Fruit fly (Drosophila melanogaster): Measurements from ENCODE around the gene GIIIspla2.

The GIIIspla2 gene

DNA sequence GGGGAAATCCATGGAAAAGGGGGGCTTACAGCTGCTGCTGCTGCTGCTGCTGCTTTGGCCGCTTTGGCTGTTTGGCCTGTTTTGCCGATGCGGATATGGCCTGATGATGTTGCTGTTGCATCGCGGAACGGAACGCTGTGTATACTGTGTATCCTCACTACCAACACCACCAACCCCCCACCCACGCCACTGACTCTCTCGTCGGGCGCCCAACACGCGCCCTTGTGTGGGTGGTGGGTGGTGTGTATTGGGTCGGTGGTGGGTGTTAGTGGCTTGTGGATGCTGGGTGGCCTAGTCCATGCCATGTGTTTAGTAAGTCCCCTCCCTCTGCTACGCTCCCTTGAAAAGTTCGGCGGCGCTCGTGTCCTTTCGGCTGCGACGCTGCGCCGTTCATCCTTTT is 20.3 kb downstream of the GIIIspla2 start:
- TF ChIP-seq CG10348 (GFP tag; IDR thresholded peaks at IDR 0.05) (no peak), Pif1A (GFP tag; optimal IDR thresholded peaks at IDR 0.05) (no peak), CG12605 (GFP tag; IDR thresholded peaks at IDR 0.05) (peak; percentile 15; the same call in 1 of the 2 replicates), CG32121 (GFP tag; IDR thresholded peaks at IDR 0.05) (no peak), CG13204 (GFP tag; optimal IDR thresholded peaks at IDR 0.05) (peak; percentile 85), Pif1B (GFP tag; optimal IDR thresholded peaks at IDR 0.05) (no peak), EcR (GFP tag; optimal IDR thresholded peaks at IDR 0.05) (no peak), CG34367 (tag; optimal IDR thresholded peaks at IDR 0.05) (no peak), rn (GFP tag; IDR thresholded peaks at IDR 0.05) (no peak), fd96Ca (GFP tag; IDR thresholded peaks at IDR 0.05) (peak; percentile 11; the same call in 1 of the 3 replicates)

DNA sequence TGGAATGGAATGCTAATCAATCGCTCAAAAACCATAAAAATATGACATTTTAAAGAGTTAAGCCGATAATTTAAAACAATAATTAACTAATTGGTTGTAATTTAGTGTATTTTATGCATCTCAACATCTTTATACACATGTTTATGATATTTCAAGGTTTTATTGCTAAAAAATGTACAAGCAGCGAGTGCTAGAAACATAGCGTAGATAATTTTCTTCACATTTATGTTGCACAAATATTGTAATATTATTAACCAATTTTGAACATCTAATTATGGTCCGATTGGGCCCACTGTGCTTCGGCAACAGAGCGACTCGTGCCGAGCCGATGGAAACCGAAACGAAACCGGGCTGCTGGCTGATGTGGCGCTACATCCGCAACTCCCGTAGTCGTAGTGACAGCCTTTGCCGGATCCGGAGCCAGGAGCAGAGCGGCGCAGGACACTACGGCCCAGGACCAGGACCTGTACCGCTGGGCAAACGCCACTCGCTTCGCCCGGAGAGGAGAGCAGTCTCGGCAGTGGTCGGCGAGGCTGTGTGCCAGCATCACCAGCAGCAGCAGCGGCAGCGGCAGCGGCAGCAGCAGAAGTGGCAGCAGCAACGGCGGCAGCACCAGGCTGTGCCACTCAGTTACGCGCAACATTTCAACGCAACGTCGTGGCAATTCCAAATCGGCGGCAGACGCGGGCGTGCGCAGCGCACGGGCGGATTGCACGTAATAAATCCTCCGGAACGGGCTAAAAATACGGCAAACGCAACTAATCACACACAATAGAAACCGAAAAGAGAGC is 20.9 kb downstream of the GIIIspla2 start, which contains the start of gene sdt:
sdt (plus strand) TSS at position 385 of the 791 bp plus-strand sequence.
- TF ChIP-seq CG13204 (GFP tag; optimal IDR thresholded peaks at IDR 0.05) (peak; percentile 69), rn (GFP tag; IDR thresholded peaks at IDR 0.05) (no peak), CG10348 (GFP tag; IDR thresholded peaks at IDR 0.05) (no peak), CG8159 (tag; optimal IDR thresholded peaks at IDR 0.05) (peak; percentile 20), Pif1B (GFP tag; optimal IDR thresholded peaks at IDR 0.05) (no peak)

DNA sequence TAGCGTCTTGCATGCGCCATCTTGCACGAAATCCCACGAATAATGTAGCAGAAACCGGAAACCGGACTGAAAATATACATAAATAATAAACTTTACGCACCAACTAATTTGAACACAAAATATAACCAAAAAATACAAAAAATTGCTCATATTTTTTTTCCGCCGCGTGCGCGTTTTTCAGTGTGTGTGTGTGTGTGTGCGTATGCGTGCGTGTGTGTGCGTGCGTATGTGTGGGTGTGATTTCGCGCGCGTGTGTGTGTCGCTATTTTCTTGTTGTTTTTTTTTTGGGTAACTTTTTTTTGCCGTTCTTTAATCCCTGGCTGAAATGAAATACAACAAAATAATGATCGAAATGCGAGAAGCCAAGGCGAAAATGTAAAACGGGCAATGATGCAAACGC is 21.6 kb downstream of the GIIIspla2 start:
- TF ChIP-seq rn (GFP tag; IDR thresholded peaks at IDR 0.05) = no peak
- no peak for TF ChIP-seq Pif1A (GFP tag; optimal IDR thresholded peaks at IDR 0.05)
- no peak for TF ChIP-seq fd96Ca (GFP tag; IDR thresholded peaks at IDR 0.05)
- TF ChIP-seq CG17806 (tag; optimal IDR thresholded peaks at IDR 0.05) = no peak
- TF ChIP-seq CG14655 (GFP tag; optimal IDR thresholded peaks at IDR 0.05) = no peak
- no peak for TF ChIP-seq CG32121 (GFP tag; IDR thresholded peaks at IDR 0.05)
- no peak for TF ChIP-seq EcR (GFP tag; optimal IDR thresholded peaks at IDR 0.05)
- no peak for TF ChIP-seq Pif1B (GFP tag; optimal IDR thresholded peaks at IDR 0.05)
- no peak for TF ChIP-seq CG13204 (GFP tag; optimal IDR thresholded peaks at IDR 0.05)
- no peak for TF ChIP-seq CG10348 (GFP tag; IDR thresholded peaks at IDR 0.05)

DNA sequence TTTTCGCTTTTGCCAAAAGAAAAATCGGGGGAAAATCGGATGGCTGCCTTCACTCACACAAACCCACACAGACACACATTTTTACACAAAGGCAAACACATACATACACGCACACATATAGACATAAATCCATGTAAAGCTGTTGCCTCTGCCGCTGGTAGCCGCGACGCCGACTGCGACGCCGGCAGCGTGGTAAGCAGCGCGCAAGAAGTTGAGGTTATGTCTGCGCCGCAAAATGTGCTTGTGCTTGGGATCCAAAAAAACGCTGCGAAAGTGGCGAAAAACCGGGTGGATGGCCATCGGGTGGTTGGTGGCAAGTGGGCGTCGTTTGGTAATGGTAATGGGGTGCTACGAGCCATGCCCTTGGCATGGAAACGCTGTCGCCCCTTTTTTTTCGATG is 22.4 kb downstream of the GIIIspla2 start:
- no peak for TF ChIP-seq CG10348 (GFP tag; IDR thresholded peaks at IDR 0.05)
- no peak for TF ChIP-seq gl (tag; optimal IDR thresholded peaks at IDR 0.05)
- no peak for TF ChIP-seq EcR (GFP tag; optimal IDR thresholded peaks at IDR 0.05)
- TF ChIP-seq D1 (tag; optimal IDR thresholded peaks at IDR 0.05) = no peak
- no peak for TF ChIP-seq CG12605 (GFP tag; IDR thresholded peaks at IDR 0.05)
- TF ChIP-seq CG15710 (tag; optimal IDR thresholded peaks at IDR 0.05) = no peak
- TF ChIP-seq CG32121 (GFP tag; IDR thresholded peaks at IDR 0.05) = no peak
- TF ChIP-seq rn (GFP tag; IDR thresholded peaks at IDR 0.05) = no peak
- TF ChIP-seq CG13204 (GFP tag; optimal IDR thresholded peaks at IDR 0.05) = no peak
- no peak for TF ChIP-seq CG14655 (GFP tag; optimal IDR thresholded peaks at IDR 0.05)
- no peak for TF ChIP-seq CG8159 (tag; optimal IDR thresholded peaks at IDR 0.05)
- TF ChIP-seq Snoo (tag; optimal IDR thresholded peaks at IDR 0.05) = no peak
- TF ChIP-seq CG17806 (tag; optimal IDR thresholded peaks at IDR 0.05) = no peak
- TF ChIP-seq Pif1B (GFP tag; optimal IDR thresholded peaks at IDR 0.05) = no peak
- no peak for TF ChIP-seq CG4496 (GFP tag; IDR thresholded peaks at IDR 0.05)
- TF ChIP-seq CG8301 (tag; optimal IDR thresholded peaks at IDR 0.05) = no peak

DNA sequence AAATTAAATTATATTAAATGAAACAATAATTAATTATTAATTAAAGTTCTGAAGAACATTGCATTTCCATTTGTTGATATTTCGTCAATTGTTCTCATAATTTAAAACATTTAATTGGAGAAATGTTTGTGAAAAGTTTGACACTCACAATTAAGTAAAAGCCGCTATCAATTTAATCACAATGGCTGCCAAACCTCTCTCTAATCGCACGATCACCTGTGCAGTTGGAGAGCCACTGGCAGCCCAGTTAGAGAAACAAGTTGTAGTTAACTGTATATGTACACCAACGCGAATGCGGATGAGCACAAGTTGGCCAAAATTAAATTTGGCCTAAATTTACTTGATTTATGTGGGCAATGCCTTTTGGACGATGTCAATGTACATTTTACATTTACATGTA is 34.8 kb downstream of the GIIIspla2 start:
- TF ChIP-seq CG14655 (GFP tag; optimal IDR thresholded peaks at IDR 0.05) (no peak), rn (GFP tag; IDR thresholded peaks at IDR 0.05) (no peak), gl (tag; optimal IDR thresholded peaks at IDR 0.05) (no peak), CG4496 (GFP tag; IDR thresholded peaks at IDR 0.05) (no peak)

DNA sequence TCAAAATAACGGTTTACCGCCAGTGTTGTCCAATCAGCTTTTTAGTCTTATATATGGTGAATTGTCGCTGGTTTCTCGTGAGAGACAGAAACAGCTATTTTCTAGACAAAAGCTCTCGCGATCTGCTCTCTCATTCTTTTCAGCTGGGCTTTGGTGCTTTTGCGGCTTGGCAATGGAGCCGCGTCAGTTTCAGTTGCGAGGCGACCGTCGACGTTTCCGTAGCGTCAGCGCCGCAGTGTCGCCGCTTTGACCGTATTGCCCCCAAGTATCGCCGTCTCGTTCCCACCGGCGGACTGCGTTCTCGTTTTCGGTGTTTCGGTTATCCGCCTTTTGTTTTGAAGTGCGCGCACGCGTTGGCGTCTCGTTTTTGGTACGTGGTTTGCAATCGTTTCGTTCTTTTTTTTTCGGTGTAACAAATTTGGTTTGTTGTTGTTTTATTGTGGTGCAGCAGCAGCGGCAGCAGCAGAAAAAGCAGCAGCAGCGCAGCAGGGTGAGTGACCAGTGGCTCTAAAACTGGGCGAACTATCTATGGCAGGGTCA is 35.7 kb downstream of the GIIIspla2 start:
- peak; percentile 95 for TF ChIP-seq CG13204 (GFP tag; optimal IDR thresholded peaks at IDR 0.05)
- TF ChIP-seq CG32121 (GFP tag; IDR thresholded peaks at IDR 0.05) = peak; percentile 59
- TF ChIP-seq gl (tag; optimal IDR thresholded peaks at IDR 0.05) = no peak
- peak; percentile 62; the same call in 1 of the 2 replicates for TF ChIP-seq Ets98B (GFP tag; IDR thresholded peaks at IDR 0.05)
- TF ChIP-seq fd96Ca (GFP tag; IDR thresholded peaks at IDR 0.05) = 0 out of 3 replicates have a peak, but pooled peaks have one; percentile 43
- 0 out of 3 replicates have a peak, but pooled peaks have one; percentile 60 for TF ChIP-seq CG4496 (GFP tag; IDR thresholded peaks at IDR 0.05)
- TF ChIP-seq CG17806 (tag; optimal IDR thresholded peaks at IDR 0.05) = no peak
- TF ChIP-seq Snoo (tag; optimal IDR thresholded peaks at IDR 0.05) = peak; percentile 6
- no peak for TF ChIP-seq CG8301 (tag; optimal IDR thresholded peaks at IDR 0.05)
- TF ChIP-seq CG12605 (GFP tag; IDR thresholded peaks at IDR 0.05) = peak; percentile 44; the same call in 1 of the 2 replicates
- TF ChIP-seq EcR (GFP tag; optimal IDR thresholded peaks at IDR 0.05) = peak; percentile 68
- TF ChIP-seq CG8159 (tag; optimal IDR thresholded peaks at IDR 0.05) = peak; percentile 1

DNA sequence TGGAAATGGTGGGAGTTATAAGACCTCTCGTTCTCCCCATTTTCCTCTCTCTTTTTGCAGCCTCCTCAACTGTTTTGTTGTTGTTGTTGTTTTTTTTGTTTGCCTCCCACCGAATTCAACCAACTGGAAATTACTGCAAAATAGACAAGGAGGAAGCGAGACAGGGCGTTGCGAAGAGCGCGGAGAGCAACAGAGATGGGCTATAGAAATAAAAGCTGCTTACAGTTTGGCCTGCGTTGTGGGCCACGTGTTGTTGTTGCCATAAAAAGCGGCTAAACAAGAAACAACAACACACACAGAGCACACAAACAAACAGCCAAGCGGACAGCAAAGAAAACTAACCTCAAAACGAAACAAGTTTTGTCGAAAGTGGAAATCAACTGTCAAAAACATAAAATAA is 37.1 kb downstream of the GIIIspla2 start:
- TF ChIP-seq CG13204 (GFP tag; optimal IDR thresholded peaks at IDR 0.05) (peak; percentile 48), Pif1A (GFP tag; optimal IDR thresholded peaks at IDR 0.05) (no peak)
